Fruit fly (Drosophila melanogaster): ENCODE measurements around the gene Ctl1.

Gene Ctl1

dm6 chr3L:4277796-4278195, at the start of gene Ctl1:
Gene Ctl1, plus strand, starts transcription at chr3L:4277962.
- no peak for TF ChIP-seq noc (tag; optimal IDR thresholded peaks at IDR 0.05)

- no peak for TF ChIP-seq noc (tag; optimal IDR thresholded peaks at IDR 0.05)
Observed at dm6 chr3L:4228187-4228836, 49.5 kb upstream of the Ctl1 start.

dm6 chr3L:4229365-4229967, 48.3 kb upstream of the Ctl1 start:
- TF ChIP-seq noc (tag; optimal IDR thresholded peaks at IDR 0.05) = no peak

dm6 chr3L:4230357-4230901, 47.3 kb upstream of the Ctl1 start:
- no peak for TF ChIP-seq noc (tag; optimal IDR thresholded peaks at IDR 0.05)

dm6 chr3L:4231401-4232014, 46.3 kb upstream of the Ctl1 start:
- no peak for TF ChIP-seq noc (tag; optimal IDR thresholded peaks at IDR 0.05)

- TF ChIP-seq noc (tag; optimal IDR thresholded peaks at IDR 0.05) = no peak
Observed at dm6 chr3L:4232227-4232626, 45.5 kb upstream of the Ctl1 start.

dm6 chr3L:4232724-4233367, 44.9 kb upstream of the Ctl1 start:
- peak; percentile 50 for TF ChIP-seq noc (tag; optimal IDR thresholded peaks at IDR 0.05)

dm6 chr3L:4233603-4234277, 44.0 kb upstream of the Ctl1 start:
- no peak for TF ChIP-seq noc (tag; optimal IDR thresholded peaks at IDR 0.05)

- TF ChIP-seq noc (tag; optimal IDR thresholded peaks at IDR 0.05) = no peak
Observed at dm6 chr3L:4236097-4236572, 41.6 kb upstream of the Ctl1 start, which contains the start of gene ImpL2. Gene ImpL2, minus strand, starts transcription at chr3L:4236147.

- TF ChIP-seq noc (tag; optimal IDR thresholded peaks at IDR 0.05) = no peak
Observed at dm6 chr3L:4238195-4238594, 39.6 kb upstream of the Ctl1 start.

dm6 chr3L:4239442-4240322, 38.1 kb upstream of the Ctl1 start, which contains the start of gene Sqor:
Gene Sqor, plus strand, starts transcription at chr3L:4240173.
- peak; percentile 96 for TF ChIP-seq noc (tag; optimal IDR thresholded peaks at IDR 0.05)

- TF ChIP-seq noc (tag; optimal IDR thresholded peaks at IDR 0.05) = no peak
Observed at dm6 chr3L:4242428-4242827, 35.3 kb upstream of the Ctl1 start, which contains the start of gene pav. Gene pav, plus strand, starts transcription at chr3L:4242734.

- TF ChIP-seq noc (tag; optimal IDR thresholded peaks at IDR 0.05) = no peak
Observed at dm6 chr3L:4252121-4252861, 25.5 kb upstream of the Ctl1 start.

All from whole organism, larva.